Fruit fly (Drosophila melanogaster) Kc167 (cell line): Measurements from ENCODE around the gene Galphaf.

Experiments
- Myc ChIP-seq: fragments of >200 bp; optimal IDR thresholded peaks from 2 replicates; lab custom pipeline; 2017; ENCODE audit warnings: missing external identifiers
- Sin3A ChIP-seq: fragments of >200 bp; optimal IDR thresholded peaks from 2 replicates; lab custom pipeline; 2018; ENCODE audit warnings: missing external identifiers
- h ChIP-seq: fragments of >200 bp; optimal IDR thresholded peaks from 3 replicates; lab custom pipeline; 2018; ENCODE audit warnings: missing external identifiers
- insv ChIP-seq: fragments of >200 bp; optimal IDR thresholded peaks from 3 replicates; lab custom pipeline; 2018; ENCODE audit warnings: missing external identifiers
- psq ChIP-seq: fragments of >200 bp; optimal IDR thresholded peaks from 2 replicates; lab custom pipeline; 2017; ENCODE audit warnings: missing external identifiers
- ttk ChIP-seq: sonication (Bioruptor generic); optimal IDR thresholded peaks from 2 replicates; lab custom pipeline; 2017; ENCODE audit warnings: missing external identifiers

Galphaf gene

DNA sequence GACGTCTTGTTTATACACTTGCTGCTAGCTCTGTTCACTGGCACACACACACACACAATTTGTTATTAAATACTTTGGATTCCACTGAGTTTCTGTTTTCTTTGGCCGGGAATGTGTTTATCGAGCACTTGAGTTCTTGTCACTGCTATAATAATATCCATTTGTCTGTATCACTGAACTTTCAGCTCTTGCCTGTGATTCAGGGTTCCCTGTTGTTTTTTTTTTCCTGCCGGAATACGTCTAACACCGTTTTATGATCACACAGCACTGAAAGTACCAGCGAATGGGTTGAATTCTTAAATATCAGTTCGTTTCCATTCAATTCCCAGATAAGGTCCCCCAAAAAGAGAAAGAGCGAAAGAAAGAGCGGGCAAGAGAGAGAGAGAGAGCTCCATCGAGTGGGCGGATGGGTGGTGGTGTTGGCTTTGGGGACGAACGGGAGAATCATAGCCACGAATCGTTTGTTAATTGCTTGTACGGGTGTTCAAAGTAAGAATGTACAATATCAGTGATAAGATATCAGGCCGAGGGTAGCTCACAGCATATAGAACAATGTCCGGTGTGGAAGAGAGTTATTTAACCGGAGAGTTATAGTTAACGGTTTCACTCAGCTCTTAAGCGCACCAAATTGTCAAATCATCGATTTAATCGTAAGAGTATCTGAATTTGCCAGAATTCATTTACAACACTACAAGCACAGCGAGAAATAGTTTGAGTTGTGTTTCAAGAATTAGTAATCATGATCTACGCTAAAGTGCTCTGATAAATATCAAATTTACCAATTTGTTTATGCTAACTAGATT is at the start of gene Galphaf:
Gene Galphaf, minus strand, starts transcription at position 272 of the 803 bp plus-strand sequence.
- TF ChIP-seq Sin3A (lab: Kevin White, UChicago) (no peak), ttk (no peak), Myc (lab: Kevin White, UChicago) (no peak), insv (lab: Kevin White, UChicago) (no peak), psq (no peak), h (lab: Kevin White, UChicago) (no peak)

DNA sequence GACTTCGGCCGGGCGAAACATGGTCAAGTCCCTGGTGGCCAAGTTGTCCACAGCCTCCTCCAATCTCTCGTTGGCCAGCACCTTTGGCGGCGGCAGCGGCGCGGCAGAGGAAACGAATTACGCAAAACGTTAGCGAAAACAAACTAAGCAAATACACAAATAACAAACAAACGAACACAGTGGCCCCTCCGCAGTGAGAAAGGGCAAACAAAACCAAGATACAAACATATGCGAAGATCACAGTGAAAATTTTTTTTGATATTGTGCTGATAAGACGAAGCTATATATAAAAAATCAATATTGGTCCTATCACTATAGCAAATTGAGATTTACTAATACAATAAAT is 46.4 kb upstream of the Galphaf start:
- TF ChIP-seq ttk (no peak), insv (lab: Kevin White, UChicago) (no peak), Myc (lab: Kevin White, UChicago) (no peak), psq (no peak), Sin3A (lab: Kevin White, UChicago) (no peak)

DNA sequence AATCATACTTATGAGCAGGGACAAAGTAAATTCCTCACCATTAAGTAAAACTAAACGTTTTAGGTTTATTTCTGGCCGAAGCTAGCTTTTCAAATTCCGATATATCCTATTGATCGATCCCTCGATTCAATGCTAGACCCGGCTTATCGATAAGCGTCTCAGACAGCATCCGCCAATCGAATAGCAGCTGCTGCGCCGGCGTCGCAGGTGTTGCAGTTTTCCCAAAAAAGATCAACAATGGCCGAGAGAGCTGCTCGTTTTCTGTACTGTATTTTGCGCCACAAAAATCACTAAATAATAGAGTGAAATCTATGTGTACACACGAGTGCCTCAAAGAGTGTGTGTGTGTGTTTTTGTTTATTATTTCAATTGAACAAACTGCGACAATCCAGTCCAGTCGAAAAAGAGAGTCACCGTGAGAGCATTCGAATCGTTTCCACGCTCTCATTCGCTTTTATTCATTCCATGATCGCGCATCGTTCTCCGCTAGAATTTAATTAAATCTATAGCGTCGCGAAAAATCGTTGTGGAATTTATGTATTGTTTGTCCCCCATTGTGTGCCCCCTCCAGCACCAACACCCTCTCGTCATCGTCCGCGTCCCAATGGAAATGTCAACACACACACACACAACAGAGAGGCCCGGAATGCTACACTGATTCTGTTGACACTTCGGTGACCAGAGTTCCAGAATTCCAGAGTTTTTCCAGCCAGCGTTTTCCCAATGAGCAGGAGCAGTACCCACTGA is 45.9 kb upstream of the Galphaf start:
- no peak for TF ChIP-seq insv (lab: Kevin White, UChicago)
- TF ChIP-seq h (lab: Kevin White, UChicago): no peak
- TF ChIP-seq psq: no peak
- no peak for TF ChIP-seq ttk
- TF ChIP-seq Myc (lab: Kevin White, UChicago): no peak
- TF ChIP-seq Sin3A (lab: Kevin White, UChicago): no peak

DNA sequence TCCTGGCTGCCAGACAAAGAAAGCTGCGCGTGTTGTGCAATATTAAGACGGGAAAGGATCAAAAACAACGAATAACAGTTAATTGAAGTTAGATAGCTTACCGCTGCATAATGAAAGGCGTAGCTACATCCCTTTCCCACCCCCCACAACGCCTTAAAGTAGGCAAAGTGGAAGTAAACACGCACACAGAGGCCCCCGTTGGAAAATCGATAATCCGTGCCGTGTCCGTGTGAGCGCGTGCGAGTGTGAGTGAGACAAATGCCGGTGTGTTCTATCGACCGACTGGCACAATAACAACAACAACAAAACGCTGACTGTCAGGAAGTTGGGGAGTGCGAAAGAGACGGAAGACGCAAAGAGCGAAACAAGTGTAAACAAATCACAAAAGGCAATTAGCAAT is 44.6 kb upstream of the Galphaf start:
- TF ChIP-seq h (lab: Kevin White, UChicago): no peak
- no peak for TF ChIP-seq Myc (lab: Kevin White, UChicago)
- TF ChIP-seq insv (lab: Kevin White, UChicago): no peak
- TF ChIP-seq Sin3A (lab: Kevin White, UChicago): no peak
- TF ChIP-seq psq: no peak
- TF ChIP-seq ttk: no peak

DNA sequence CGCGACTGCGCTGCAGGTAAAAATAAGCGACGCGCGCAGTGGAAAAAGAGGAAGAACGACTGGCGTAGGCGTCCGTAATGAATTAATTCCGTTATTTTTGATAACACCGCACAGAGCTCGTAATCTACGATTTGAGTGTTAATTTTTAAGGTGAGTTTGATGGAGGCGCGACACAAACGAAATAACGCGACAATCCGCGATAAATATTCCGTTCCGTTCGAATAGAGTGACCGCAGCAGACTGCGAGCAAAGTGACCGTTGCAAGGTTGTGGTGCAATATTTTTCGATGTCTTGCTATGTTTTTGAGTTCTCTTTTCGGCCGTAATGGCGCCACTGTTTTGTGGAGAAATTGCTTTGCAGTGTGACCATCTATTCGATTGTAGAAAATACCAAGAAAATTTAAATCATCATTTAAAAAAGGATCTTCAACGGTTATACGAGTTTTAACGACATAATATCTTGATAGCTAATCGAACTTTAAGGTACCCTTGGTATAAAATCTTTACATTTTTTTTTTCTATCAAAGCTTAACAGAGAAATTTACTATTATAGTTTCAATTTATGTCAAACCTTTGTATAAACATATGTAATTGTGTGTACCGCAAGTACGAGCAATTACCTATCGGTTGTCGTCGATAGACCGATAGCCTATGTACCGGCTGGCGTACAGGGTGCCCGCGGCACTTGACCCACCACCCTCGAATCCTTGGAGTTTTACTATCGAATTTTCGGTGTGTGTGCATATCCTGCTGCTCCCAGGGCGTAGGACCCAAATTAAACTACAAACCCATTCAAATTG is 43.9 kb upstream of the Galphaf start, which contains the start of the genes CG43954, Lasp and Dab:
Gene CG43954, minus strand, starts transcription at position 248 of the 799 bp plus-strand sequence.
Gene Lasp, minus strand, starts transcription at position 248 of the 799 bp plus-strand sequence.
Gene Dab, plus strand, starts transcription at position 697 of the 799 bp plus-strand sequence.
- TF ChIP-seq h (lab: Kevin White, UChicago): no peak
- TF ChIP-seq Myc (lab: Kevin White, UChicago): no peak
- TF ChIP-seq psq: no peak
- no peak for TF ChIP-seq Sin3A (lab: Kevin White, UChicago)
- no peak for TF ChIP-seq ttk
- no peak for TF ChIP-seq insv (lab: Kevin White, UChicago)

DNA sequence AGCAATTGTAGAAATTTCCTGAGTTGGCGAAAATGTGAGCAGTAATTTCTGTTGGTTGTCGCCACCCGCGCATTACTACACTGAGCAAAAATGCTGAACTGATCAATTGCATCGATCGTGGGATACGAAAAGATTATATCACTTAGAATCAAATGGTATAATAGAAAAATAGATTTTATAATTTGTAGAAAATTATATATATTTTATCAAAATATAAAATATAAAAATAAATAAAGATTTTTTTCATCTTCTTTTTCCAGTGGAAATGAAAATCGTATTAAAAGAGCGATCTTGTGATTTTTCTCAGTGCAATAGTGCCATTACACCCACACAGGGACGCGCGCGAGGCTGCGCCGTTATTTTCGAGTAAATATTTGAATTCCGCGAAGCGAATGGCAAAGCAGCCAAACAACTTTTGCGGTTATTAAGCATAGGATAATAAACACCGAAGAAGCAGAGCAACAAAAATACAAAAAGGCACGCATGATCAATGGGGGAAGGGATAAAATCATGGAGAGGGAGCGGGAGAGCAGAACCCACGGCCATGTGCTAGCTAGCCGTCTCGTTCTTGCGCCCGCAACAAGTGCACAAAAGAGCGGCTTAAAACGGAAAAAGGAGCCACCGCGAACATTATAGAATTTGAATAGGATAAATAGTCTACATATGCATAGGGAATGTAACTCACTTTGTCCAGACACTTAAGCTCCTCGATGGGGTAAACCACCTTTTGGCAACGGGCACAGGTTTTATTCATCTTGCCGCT is 42.7 kb upstream of the Galphaf start:
- TF ChIP-seq ttk (no peak), Myc (lab: Kevin White, UChicago) (no peak), psq (no peak), insv (lab: Kevin White, UChicago) (no peak), h (lab: Kevin White, UChicago) (no peak), Sin3A (lab: Kevin White, UChicago) (no peak)

DNA sequence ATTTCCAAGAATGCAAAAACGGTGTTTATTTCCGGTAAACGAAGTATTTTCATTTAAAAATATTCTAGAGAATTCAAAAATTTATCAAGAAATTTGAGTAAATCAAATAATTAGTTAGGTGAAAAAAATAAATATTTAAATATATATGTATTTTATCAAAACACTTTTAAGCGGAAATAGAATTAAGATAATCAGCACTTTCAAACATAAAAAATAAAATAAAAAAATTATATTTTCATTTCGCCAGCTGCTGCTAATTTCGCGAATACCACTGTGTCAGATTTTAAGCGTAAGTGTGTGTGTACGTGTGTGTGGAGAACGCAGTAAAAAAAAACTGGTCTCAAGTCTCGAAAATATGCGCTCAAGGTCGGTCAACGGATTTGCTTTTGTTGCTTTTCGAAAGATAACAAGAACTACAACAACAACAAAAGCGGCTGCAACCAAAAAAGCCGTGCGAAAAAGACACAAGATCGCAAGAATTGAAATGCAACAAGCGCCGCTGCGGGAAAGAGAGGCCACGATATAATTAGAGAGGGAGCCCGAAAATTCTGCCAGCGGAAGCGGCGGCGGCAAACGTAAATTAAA is 42.0 kb upstream of the Galphaf start:
- TF ChIP-seq Sin3A (lab: Kevin White, UChicago): no peak
- TF ChIP-seq Myc (lab: Kevin White, UChicago): no peak
- TF ChIP-seq psq: no peak
- no peak for TF ChIP-seq insv (lab: Kevin White, UChicago)
- TF ChIP-seq h (lab: Kevin White, UChicago): no peak
- no peak for TF ChIP-seq ttk

DNA sequence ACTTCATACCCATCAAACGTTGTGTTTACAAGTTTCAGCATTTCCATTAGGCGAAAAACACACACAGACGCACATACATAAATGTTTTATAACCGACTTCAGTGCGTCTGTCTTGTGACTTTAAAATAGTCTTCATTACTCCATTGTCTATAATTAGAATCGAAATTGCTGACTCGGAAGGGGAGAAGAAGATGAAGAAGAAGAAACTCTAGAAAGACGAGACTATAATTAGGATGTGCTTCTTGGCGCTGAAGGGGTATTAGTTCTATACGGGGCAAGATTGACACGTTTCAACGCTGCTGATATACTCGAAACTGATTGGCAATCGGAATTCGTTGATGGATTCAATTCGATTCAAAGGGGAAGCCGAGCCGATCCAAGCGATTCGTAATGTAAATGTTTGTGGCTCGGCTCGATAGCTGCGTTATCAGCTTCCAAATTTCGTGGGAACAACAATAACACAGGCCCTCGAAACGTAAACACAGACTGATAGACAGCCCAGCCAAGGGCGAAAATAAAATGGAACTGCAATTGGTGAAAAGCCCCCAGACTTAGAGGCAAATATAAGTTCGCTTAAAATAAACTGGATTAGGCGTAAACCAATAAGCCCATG is 41.1 kb upstream of the Galphaf start:
- TF ChIP-seq insv (lab: Kevin White, UChicago) (no peak), Myc (lab: Kevin White, UChicago) (no peak), Sin3A (lab: Kevin White, UChicago) (no peak), psq (no peak), h (lab: Kevin White, UChicago) (no peak), ttk (no peak)

DNA sequence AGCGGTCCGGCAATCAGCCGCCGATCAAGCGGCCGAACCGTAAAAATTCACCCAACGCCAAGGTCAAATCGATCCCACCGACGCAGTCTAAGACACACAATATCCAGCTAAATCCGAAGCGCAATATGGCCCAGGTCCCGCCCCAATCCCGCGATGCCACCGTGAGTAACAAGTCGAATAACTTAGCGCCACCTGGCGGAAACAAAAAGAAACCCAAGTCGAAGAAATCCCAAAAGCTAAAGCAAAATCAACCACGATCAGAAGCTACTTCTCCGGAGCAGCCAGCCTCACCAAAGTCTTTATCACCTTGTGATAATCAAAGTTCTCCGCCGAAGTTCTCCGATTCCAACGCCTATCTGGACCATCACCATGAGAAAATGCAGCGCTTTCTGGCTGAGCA is 37.9 kb upstream of the Galphaf start:
- TF ChIP-seq insv (lab: Kevin White, UChicago) (no peak), Sin3A (lab: Kevin White, UChicago) (no peak)

DNA sequence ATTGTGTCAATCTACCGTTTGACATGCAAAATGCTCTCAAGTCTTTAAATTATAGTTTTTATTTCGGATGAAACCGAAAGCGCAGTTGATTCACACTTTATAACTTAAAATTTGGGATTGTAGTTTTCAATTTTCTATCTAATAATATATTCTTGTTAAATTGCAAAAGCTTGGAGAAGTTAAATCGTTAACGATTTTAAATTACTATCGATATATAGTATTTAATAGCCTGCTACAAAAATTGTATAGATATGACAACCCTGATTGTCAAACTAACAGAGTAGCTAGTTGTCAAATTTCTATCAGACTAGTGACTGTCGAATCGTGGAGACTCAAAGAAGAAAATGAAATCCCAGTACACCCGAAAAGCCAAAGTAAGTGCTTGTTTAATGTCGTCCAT is 36.9 kb upstream of the Galphaf start, which contains the start of gene CG9692:
Gene CG9692, plus strand, starts transcription at position 301 of the 400 bp plus-strand sequence.
- TF ChIP-seq psq (no peak), ttk (no peak), Myc (lab: Kevin White, UChicago) (no peak), insv (lab: Kevin White, UChicago) (no peak), Sin3A (lab: Kevin White, UChicago) (no peak), h (lab: Kevin White, UChicago) (no peak)
